Worm (Caenorhabditis elegans) whole organism, early embryonic: Measurements from ENCODE around the gene nas-16.

Source experiments
- B0310.2 ChIP-seq: sonication (generic microtip); optimal IDR thresholded peaks from 2 replicates; lab custom pipeline; 2016; ENCODE audit warnings: mild to moderate bottlenecking, missing genetic modification characterization, missing compliant biosample characterization
- F13C5.2 ChIP-seq: sonication (generic microtip); optimal IDR thresholded peaks from 2 replicates; lab custom pipeline; 2017; ENCODE audit warnings: mild to moderate bottlenecking, missing genetic modification characterization, inconsistent platforms, missing compliant biosample characterization
- aly-1 ChIP-seq: sonication (generic microtip); optimal IDR thresholded peaks from 2 replicates; lab custom pipeline; 2016; ENCODE audit warnings: missing genetic modification characterization, missing compliant biosample characterization
- ama-1 ChIP-seq: fragments of 150-350 bp; optimal IDR thresholded peaks from 2 replicates; lab custom pipeline; 2014
- ceh-13 ChIP-seq: fragments of 200-800 bp; sonication (Bioruptor generic); optimal IDR thresholded peaks from 2 replicates; lab custom pipeline; 2018; ENCODE audit warnings: mild to moderate bottlenecking, missing genetic modification characterization, missing compliant biosample characterization
- ceh-36 ChIP-seq: sonication (generic microtip); optimal IDR thresholded peaks from 2 replicates; lab custom pipeline; 2016; ENCODE audit warnings: missing genetic modification characterization, inconsistent platforms, missing compliant biosample characterization
- ets-7 ChIP-seq: sonication (generic microtip); optimal IDR thresholded peaks from 2 replicates; lab custom pipeline; 2016; ENCODE audit warnings: missing genotype, missing genetic modification characterization, missing compliant biosample characterization
- flt-1 ChIP-seq: fragments of 200-800 bp; sonication (Bioruptor generic); IDR thresholded peaks from 2 replicates; pipeline ENCODE4 v1.3.6; 2022; ENCODE audit warnings: missing genetic modification characterization, missing compliant biosample characterization
- hmbx-1 ChIP-seq: sonication (generic microtip); optimal IDR thresholded peaks from 2 replicates; lab custom pipeline; 2016; ENCODE audit warnings: mild to moderate bottlenecking, missing genetic modification characterization, missing compliant biosample characterization
- hmg-4 ChIP-seq: fragments of 200-800 bp; sonication (Bioruptor generic); optimal IDR thresholded peaks from 2 replicates; lab custom pipeline; 2018; ENCODE audit warnings: mild to moderate bottlenecking, missing genetic modification characterization, missing compliant biosample characterization
- hnd-1 ChIP-seq: sonication (generic microtip); optimal IDR thresholded peaks from 2 replicates; lab custom pipeline; 2016; ENCODE audit warnings: missing genetic modification characterization, missing compliant biosample characterization
- pes-1 ChIP-seq: fragments of 200-800 bp; sonication (Bioruptor generic); IDR thresholded peaks from 2 replicates; pipeline ENCODE4 v1.3.6; 2022; ENCODE audit warnings: missing genetic modification reagents, missing genetic modification characterization, missing compliant biosample characterization
- scrt-1 ChIP-seq: fragments of 200-800 bp; sonication (Bioruptor generic); IDR thresholded peaks from 2 replicates; pipeline ENCODE4 v1.3.6; 2022; ENCODE audit warnings: missing genetic modification characterization, missing compliant biosample characterization
- sea-1 ChIP-seq: fragments of 200-800 bp; sonication (Bioruptor generic); conservative IDR thresholded peaks from 2 replicates; pipeline ENCODE4 v1.3.6; 2022; ENCODE audit warnings: missing genetic modification characterization, missing compliant biosample characterization
- tbx-11 ChIP-seq: fragments of 200-800 bp; sonication (Bioruptor generic); IDR thresholded peaks from 2 replicates; pipeline ENCODE4 v1.3.6; 2022; ENCODE audit warnings: missing genetic modification characterization, missing compliant biosample characterization
- tbx-37 ChIP-seq: fragments of 200-800 bp; sonication (Bioruptor generic); conservative IDR thresholded peaks from 2 replicates; pipeline ENCODE4 v1.3.6; 2022; ENCODE audit warnings: missing genetic modification reagents, missing genetic modification characterization, missing compliant biosample characterization
- tra-4 ChIP-seq: sonication (generic microtip); optimal IDR thresholded peaks from 2 replicates; lab custom pipeline; 2017; ENCODE audit warnings: missing genetic modification characterization, missing compliant biosample characterization

The nas-16 gene

ce11 chrV:11436407-11436806 is 44.3 kb downstream of the nas-16 start:
- TF ChIP-seq ama-1 (lab: Kevin White, UChicago) (no peak), tra-4 (tag; lab: Kevin White, UChicago) (no peak), ceh-36 (tag; lab: Kevin White, UChicago) (no peak), tbx-11 (GFP tag; lab: Robert Waterston, UW) (no peak), flt-1 (no peak), hmg-4 (GFP tag; lab: Kevin White, UChicago) (no peak), sea-1 (GFP tag; lab: Robert Waterston, UW) (no peak), ets-7 (tag; lab: Kevin White, UChicago) (no peak), pes-1 (GFP tag; lab: Robert Waterston, UW) (no peak)

- TF ChIP-seq aly-1 (tag; lab: Kevin White, UChicago) (no peak), flt-1 (no peak), ceh-36 (tag; lab: Kevin White, UChicago) (no peak), ama-1 (lab: Kevin White, UChicago) (no peak)
These were observed 46.3 kb downstream of the nas-16 start, which contains the start of gene dmsr-1 for ce11 chrV:11438464-11438863. Gene dmsr-1, plus strand, starts transcription at chrV:11438764.

DNA sequence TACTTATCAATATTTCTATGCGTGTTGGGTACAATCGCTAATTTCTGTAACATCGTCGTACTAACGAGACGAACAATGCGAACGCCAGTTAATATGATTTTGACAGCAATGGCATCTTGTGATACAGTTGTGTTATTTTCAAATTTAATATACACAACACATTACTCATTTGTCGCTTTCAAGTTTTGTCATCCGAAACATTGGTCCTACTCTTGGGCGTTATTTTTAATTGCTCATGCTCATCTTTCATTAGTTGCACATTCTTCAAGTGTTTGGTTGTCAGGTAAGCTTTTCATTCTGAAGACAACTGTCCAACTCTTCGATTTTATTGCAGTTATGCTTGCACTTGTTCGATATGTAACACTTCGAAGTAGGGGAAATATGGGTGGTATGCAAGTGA is 47.1 kb downstream of the nas-16 start:
- TF ChIP-seq hnd-1 (tag; lab: Kevin White, UChicago) (no peak), F13C5.2 (no peak), flt-1 (no peak), ama-1 (lab: Kevin White, UChicago) (no peak), hmbx-1 (tag; lab: Kevin White, UChicago) (no peak), ets-7 (tag; lab: Kevin White, UChicago) (no peak), tbx-37 (GFP tag; lab: Robert Waterston, UW) (no peak), tbx-11 (GFP tag; lab: Robert Waterston, UW) (no peak), scrt-1 (no peak), ceh-36 (tag; lab: Kevin White, UChicago) (no peak), hmg-4 (GFP tag; lab: Kevin White, UChicago) (no peak), ceh-13 (GFP tag; lab: Kevin White, UChicago) (no peak), pes-1 (GFP tag; lab: Robert Waterston, UW) (no peak), B0310.2 (tag; lab: Kevin White, UChicago) (no peak), sea-1 (GFP tag; lab: Robert Waterston, UW) (no peak), aly-1 (tag; lab: Kevin White, UChicago) (no peak), tra-4 (tag; lab: Kevin White, UChicago) (no peak)
